Fruit fly (Drosophila melanogaster): ENCODE results near the gene spo.

DNA sequence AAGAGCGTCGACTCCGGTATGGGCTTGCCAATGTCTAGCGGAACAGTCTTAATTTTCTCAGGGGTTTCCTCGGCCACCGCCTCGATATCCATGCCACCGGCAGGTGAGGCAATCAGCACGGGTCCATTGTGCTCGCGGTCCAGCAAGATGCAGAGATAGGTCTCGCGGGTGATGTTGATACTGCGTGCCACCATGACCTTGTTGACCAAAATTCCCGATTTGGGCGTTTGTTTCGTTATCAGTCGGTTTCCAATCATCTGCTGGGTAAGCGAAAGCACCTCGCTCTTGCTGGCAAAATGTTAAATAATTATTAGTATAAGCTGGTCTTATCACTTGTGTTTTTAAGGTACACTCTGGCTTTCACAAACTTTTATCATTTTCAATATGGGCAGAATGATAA is 29.8 kb downstream of the spo start:
- no peak for TF ChIP-seq CTCF (optimal IDR thresholded peaks at IDR 0.05)
- no peak for TF ChIP-seq CG8478 (optimal IDR thresholded peaks at IDR 0.05)
